Fruit fly (Drosophila melanogaster) whole organism, adult: ENCODE data around the gene Spc105R.

Experiments used
- CG11617 ChIP-seq: fragments of 200-800 bp; sonication (Bioruptor generic); optimal IDR thresholded peaks from 2 replicates; lab custom pipeline; 2017; ENCODE audit warnings: mild to moderate bottlenecking, missing biosample characterization, missing genetic modification reagents, missing genetic modification characterization
- CG12768 ChIP-seq: fragments of 200-800 bp; sonication (Bioruptor generic); optimal IDR thresholded peaks from 2 replicates; lab custom pipeline; 2017; ENCODE audit warnings: missing biosample characterization, missing genetic modification characterization, mild to moderate bottlenecking, moderate library complexity, missing genetic modification reagents
- CG1620 ChIP-seq: fragments of 200-800 bp; sonication (Bioruptor generic); optimal IDR thresholded peaks from 2 replicates; lab custom pipeline; 2016; ENCODE audit warnings: missing biosample characterization, missing genetic modification characterization
- CG33017 ChIP-seq: fragments of 200-800 bp; sonication (Bioruptor generic); optimal IDR thresholded peaks from 2 replicates; lab custom pipeline; 2018; ENCODE audit warnings: missing biosample characterization, mild to moderate bottlenecking, missing genetic modification characterization, moderate library complexity
- CG7045 ChIP-seq: fragments of 200-800 bp; sonication (Bioruptor generic); optimal IDR thresholded peaks from 2 replicates; lab custom pipeline; 2017; ENCODE audit warnings: missing biosample characterization, mild to moderate bottlenecking, missing genetic modification characterization
- CG7101 ChIP-seq: fragments of 200-800 bp; sonication (Bioruptor generic); optimal IDR thresholded peaks from 2 replicates; lab custom pipeline; 2018; ENCODE audit warnings: missing biosample characterization, mild to moderate bottlenecking, missing genetic modification characterization, moderate library complexity
- Hr96 ChIP-seq: fragments of 200-800 bp; sonication (Bioruptor generic); optimal IDR thresholded peaks from 2 replicates; lab custom pipeline; 2016; ENCODE audit warnings: missing biosample characterization, missing genetic modification characterization
- cic ChIP-seq: fragments of 200-800 bp; sonication (Bioruptor generic); optimal IDR thresholded peaks from 2 replicates; lab custom pipeline; 2017; ENCODE audit warnings: missing biosample characterization, mild to moderate bottlenecking, missing genetic modification characterization, moderate library complexity
- kay ChIP-seq: fragments of 200-800 bp; sonication (Bioruptor generic); peaks from one replicate; lab custom pipeline; 2016; ENCODE audit warnings: missing biosample characterization, missing genetic modification characterization, borderline replicate concordance
- ovo ChIP-seq: fragments of 200-800 bp; sonication (Bioruptor generic); optimal IDR thresholded peaks from 2 replicates; lab custom pipeline; 2016; ENCODE audit warnings: missing biosample characterization, missing genetic modification characterization

DNA sequence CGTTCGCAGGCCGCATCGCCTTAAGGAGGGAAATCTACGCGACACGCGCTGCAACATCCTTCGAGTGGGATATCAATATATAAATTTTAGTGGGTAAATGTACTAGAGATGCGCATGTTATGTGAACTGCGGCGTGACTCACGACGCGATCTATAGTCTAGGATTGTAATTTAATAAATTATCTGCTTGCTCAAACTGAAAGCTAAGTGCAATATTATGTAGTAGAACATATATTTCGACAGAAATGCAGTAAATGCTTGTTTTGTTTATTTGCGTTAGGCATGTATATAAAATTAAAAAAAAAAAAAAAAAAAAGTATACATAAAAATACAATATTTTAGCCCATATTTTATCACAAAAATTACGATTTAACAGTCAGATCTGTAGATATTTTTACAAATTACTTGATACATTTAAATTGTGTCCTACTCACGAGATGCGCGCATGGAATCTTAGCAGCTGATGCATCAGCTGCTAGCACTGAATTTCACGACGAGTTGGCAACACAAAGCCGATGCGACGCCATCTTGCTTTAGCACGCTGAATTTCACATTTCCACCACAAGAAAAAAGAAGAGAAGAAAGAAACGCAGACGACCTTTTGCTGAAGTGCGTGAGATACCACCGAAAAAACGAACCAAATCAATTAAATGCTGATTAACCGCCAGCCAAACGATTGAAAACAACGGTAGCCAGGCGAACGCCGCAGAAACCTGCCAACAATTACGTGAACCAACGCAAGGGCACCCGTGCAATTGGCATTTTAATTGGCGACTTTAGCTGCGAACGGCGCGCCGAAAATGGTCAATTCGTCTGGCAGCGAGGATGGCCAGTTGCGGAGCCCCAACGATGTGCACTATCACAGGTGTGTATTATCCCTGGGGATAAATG is 29.0 kb upstream of the Spc105R start, which contains the start of the genes CG4042 and Pitslre:
- TF ChIP-seq Hr96 (GFP tag; lab: Kevin White, UChicago) (no peak), ovo (GFP tag; lab: Kevin White, UChicago) (no peak), CG11617 (GFP tag; lab: Kevin White, UChicago) (no peak), kay (GFP tag; lab: Kevin White, UChicago) (peak; percentile 66), CG7101 (tag; lab: Kevin White, UChicago) (peak; percentile 9), CG33017 (tag; lab: Kevin White, UChicago) (no peak), CG7045 (GFP tag; lab: Kevin White, UChicago) (no peak), cic (GFP tag; lab: Kevin White, UChicago) (no peak), CG1620 (peak; percentile 13), CG12768 (GFP tag; lab: Kevin White, UChicago) (no peak)
